Worm (Caenorhabditis elegans) whole organism, young adult: Measurements from ENCODE around the gene E02C12.9.

Experiments
- B0019.2 ChIP-seq: fragments of 200-800 bp; sonication (Bioruptor generic); conservative IDR thresholded peaks from 2 replicates; pipeline ENCODE4 v1.3.6; 2022; ENCODE audit warnings: missing genetic modification reagents, missing genetic modification characterization, missing compliant biosample characterization
- C17E4.6 ChIP-seq: fragments of 200-800 bp; sonication (Bioruptor generic); IDR thresholded peaks from 2 replicates; pipeline ENCODE4 v1.3.6; 2022; ENCODE audit warnings: missing genetic modification reagents, missing genetic modification characterization, missing compliant biosample characterization
- D2030.7 ChIP-seq: fragments of 200-800 bp; sonication (Bioruptor generic); IDR thresholded peaks from 2 replicates; pipeline ENCODE4 v1.3.6; 2022; ENCODE audit warnings: missing genetic modification reagents, missing genetic modification characterization, missing compliant biosample characterization
- F49E8.2 ChIP-seq: sonication (generic microtip); optimal IDR thresholded peaks from 3 replicates; lab custom pipeline; 2017; ENCODE audit warnings: missing genetic modification characterization, mild to moderate bottlenecking, missing compliant biosample characterization, antibody characterized with exemption, moderate library complexity; ENCODE audit not compliant: insufficient read depth
- F57A8.1 ChIP-seq: fragments of 200-800 bp; sonication (Bioruptor generic); optimal IDR thresholded peaks from 2 replicates; lab custom pipeline; 2018; ENCODE audit warnings: mild to moderate bottlenecking, missing genetic modification characterization, moderate library complexity, missing compliant biosample characterization
- K11D2.4 ChIP-seq: fragments of 200-800 bp; sonication (Bioruptor generic); IDR thresholded peaks from 2 replicates; pipeline ENCODE4 v1.3.6; 2022; ENCODE audit warnings: missing genetic modification reagents, missing genetic modification characterization, missing compliant biosample characterization
- K12H6.12 ChIP-seq: fragments of 200-800 bp; sonication (Bioruptor generic); optimal IDR thresholded peaks from 2 replicates; lab custom pipeline; 2018; ENCODE audit warnings: mild to moderate bottlenecking, missing genetic modification characterization, missing compliant biosample characterization
- Y53G8AR.9 ChIP-seq: fragments of 200-800 bp; sonication (Bioruptor generic); conservative IDR thresholded peaks from 2 replicates; pipeline ENCODE4 v1.3.6; 2022; ENCODE audit warnings: missing genetic modification reagents, missing genetic modification characterization, missing compliant biosample characterization
- Y79H2A.3 ChIP-seq: fragments of 200-800 bp; sonication (Bioruptor generic); conservative IDR thresholded peaks from 2 replicates; pipeline ENCODE4 v1.3.6; 2022; ENCODE audit warnings: missing genetic modification reagents, missing genetic modification characterization, missing compliant biosample characterization
- ama-1 ChIP-seq, 3 experiments: fragments of 150-350 bp in 1 of 3; sonication (generic microtip) in 2 of 3; optimal IDR thresholded peaks; 2 replicates each; lab custom pipeline; 2014 to 2018; ENCODE audit warnings: missing biosample characterization in 2 of 3, missing genetic modification characterization in 2 of 3, missing genetic modification reagents in 2 of 3
- athp-1 ChIP-seq: sonication (generic microtip); optimal IDR thresholded peaks from 2 replicates; lab custom pipeline; 2017; ENCODE audit warnings: mild to moderate bottlenecking, missing genetic modification characterization, missing compliant biosample characterization
- attf-6 ChIP-seq: fragments of 200-800 bp; sonication (Bioruptor generic); IDR thresholded peaks from 2 replicates; pipeline ENCODE4 v1.3.6; 2022; ENCODE audit warnings: missing genetic modification reagents, missing genetic modification characterization, missing compliant biosample characterization
- cebp-1 ChIP-seq, 2 experiments: fragments of 200-800 bp in 1 of 2; sonication (Bioruptor generic) in 1 of 2; sonication (generic microtip) in 1 of 2; IDR thresholded peaks in 1 of 2; optimal IDR thresholded peaks in 1 of 2; 2 replicates each; pipeline versions ENCODE4 v1.3.6 to Lab custom; 2017 to 2022; ENCODE audit warnings: missing compliant biosample characterization in 2 of 2, missing genetic modification characterization in 2 of 2, mild to moderate bottlenecking in 1 of 2, missing genetic modification reagents in 1 of 2, moderate library complexity in 1 of 2
- cebp-2 ChIP-seq: fragments of 200-800 bp; sonication (Bioruptor generic); IDR thresholded peaks from 2 replicates; pipeline ENCODE4 v1.3.6; 2022; ENCODE audit warnings: missing genetic modification characterization, missing compliant biosample characterization
- die-1 ChIP-seq: sonication (generic microtip); optimal IDR thresholded peaks from 2 replicates; lab custom pipeline; 2016; ENCODE audit warnings: missing genotype, mild to moderate bottlenecking, missing genetic modification characterization, missing compliant biosample characterization
- dpff-1 ChIP-seq: sonication (generic microtip); optimal IDR thresholded peaks from 2 replicates; lab custom pipeline; 2017; ENCODE audit warnings: mild to moderate bottlenecking, missing genetic modification characterization, missing compliant biosample characterization
- him-1 ChIP-seq: sonication (generic microtip); optimal IDR thresholded peaks from 2 replicates; lab custom pipeline; 2016; ENCODE audit warnings: missing genotype, missing genetic modification reagents, missing genetic modification characterization, missing compliant biosample characterization
- hmg-1.2 ChIP-seq: fragments of 200-800 bp; sonication (Bioruptor generic); IDR thresholded peaks from 2 replicates; pipeline ENCODE4 v1.3.6; 2022; ENCODE audit warnings: missing genetic modification reagents, missing genetic modification characterization, missing compliant biosample characterization
- hmg-20 ChIP-seq: fragments of 200-800 bp; sonication (Bioruptor generic); IDR thresholded peaks from 2 replicates; pipeline ENCODE4 v1.3.6; 2022; ENCODE audit warnings: missing genetic modification reagents, missing genetic modification characterization, missing compliant biosample characterization
- hrde-1 ChIP-seq: sonication (generic microtip); optimal IDR thresholded peaks from 2 replicates; lab custom pipeline; 2016; ENCODE audit warnings: missing genetic modification characterization, mild to moderate bottlenecking, missing compliant biosample characterization, moderate library complexity, missing genotype, missing genetic modification reagents, borderline replicate concordance
- let-607 ChIP-seq, 2 experiments: fragments of 200-800 bp in 1 of 2; sonication (Bioruptor generic) in 1 of 2; sonication (generic microtip) in 1 of 2; optimal IDR thresholded peaks; 2 replicates each; lab custom pipeline; 2016 to 2018; ENCODE audit warnings: mild to moderate bottlenecking in 2 of 2, missing compliant biosample characterization in 2 of 2, missing genetic modification characterization in 2 of 2, moderate library complexity in 2 of 2, missing genotype in 1 of 2
- lin-26 ChIP-seq: fragments of 200-800 bp; sonication (Bioruptor generic); IDR thresholded peaks from 2 replicates; pipeline ENCODE4 v1.3.6; 2022; ENCODE audit warnings: missing genetic modification reagents, missing genetic modification characterization, missing compliant biosample characterization
- lin-35 ChIP-seq, 3 experiments: fragments of 150-350 bp in 2 of 3; sonication (generic microtip) in 1 of 3; optimal IDR thresholded peaks; 2 replicates each; lab custom pipeline; 2014 to 2018; ENCODE audit warnings: missing biosample characterization in 3 of 3, missing genetic modification characterization in 3 of 3, missing genetic modification reagents in 3 of 3
- madf-3 ChIP-seq: fragments of 200-800 bp; sonication (Bioruptor generic); IDR thresholded peaks from 2 replicates; pipeline ENCODE4 v1.3.6; 2022; ENCODE audit warnings: missing genetic modification reagents, missing genetic modification characterization, missing compliant biosample characterization
- madf-6 ChIP-seq: fragments of 200-800 bp; sonication (Bioruptor generic); IDR thresholded peaks from 2 replicates; pipeline ENCODE4 v1.3.6; 2022; ENCODE audit warnings: missing genetic modification reagents, missing genetic modification characterization, missing compliant biosample characterization
- madf-8 ChIP-seq: fragments of 200-800 bp; sonication (Bioruptor generic); conservative IDR thresholded peaks from 2 replicates; pipeline ENCODE4 v1.3.6; 2022; ENCODE audit warnings: missing genetic modification reagents, missing genetic modification characterization, missing compliant biosample characterization
- mcd-1 ChIP-seq: fragments of 200-800 bp; sonication (Bioruptor generic); IDR thresholded peaks from 2 replicates; pipeline ENCODE4 v1.3.6; 2022; ENCODE audit warnings: missing genetic modification reagents, missing genetic modification characterization, missing compliant biosample characterization
- mxl-1 ChIP-seq: sonication (generic microtip); optimal IDR thresholded peaks from 2 replicates; lab custom pipeline; 2016; ENCODE audit warnings: missing genetic modification characterization, missing compliant biosample characterization
- nhr-80 ChIP-seq: sonication (generic microtip); optimal IDR thresholded peaks from 2 replicates; lab custom pipeline; 2016; ENCODE audit warnings: missing genetic modification characterization, missing compliant biosample characterization
- nhr-90 ChIP-seq: sonication (generic microtip); optimal IDR thresholded peaks from 2 replicates; lab custom pipeline; 2016; ENCODE audit warnings: missing genotype, mild to moderate bottlenecking, missing genetic modification characterization, missing compliant biosample characterization
- rec-8 ChIP-seq, 2 experiments: sonication (generic microtip); optimal IDR thresholded peaks; 2 replicates each; lab custom pipeline; 2016; ENCODE audit warnings: mild to moderate bottlenecking in 2 of 2, missing genetic modification characterization in 2 of 2, missing genetic modification reagents in 2 of 2, missing genotype in 2 of 2, missing biosample characterization in 1 of 2, missing compliant biosample characterization in 1 of 2, moderate library complexity in 1 of 2
- snpc-1.3 ChIP-seq: sonication (generic microtip); optimal IDR thresholded peaks from 2 replicates; lab custom pipeline; 2017; ENCODE audit warnings: missing genetic modification characterization, mild to moderate bottlenecking, missing compliant biosample characterization, antibody characterized with exemption, moderate library complexity, missing genotype, missing genetic modification reagents; ENCODE audit not compliant: insufficient read depth
- snpc-3.4 ChIP-seq: sonication (generic microtip); optimal IDR thresholded peaks from 2 replicates; lab custom pipeline; 2017; ENCODE audit warnings: missing genetic modification characterization, mild to moderate bottlenecking, missing compliant biosample characterization, antibody characterized with exemption, moderate library complexity, missing genotype, missing genetic modification reagents
- snpc-4 ChIP-seq, 5 experiments: fragments of 150-350 bp in 1 of 5; sonication (generic microtip) in 4 of 5; optimal IDR thresholded peaks; 2 replicates each; lab custom pipeline; 2014 to 2018; ENCODE audit warnings: missing genetic modification characterization in 5 of 5, missing biosample characterization in 3 of 5, antibody characterized with exemption in 2 of 5, mild to moderate bottlenecking in 2 of 5, missing compliant biosample characterization in 2 of 5, missing genotype in 2 of 5, moderate library complexity in 2 of 5, missing genetic modification reagents in 1 of 5
- ztf-28 ChIP-seq: fragments of 200-800 bp; sonication (Bioruptor generic); IDR thresholded peaks from 2 replicates; pipeline ENCODE4 v1.3.6; 2022; ENCODE audit warnings: missing genetic modification reagents, missing genetic modification characterization, missing compliant biosample characterization
- ztf-3 ChIP-seq: fragments of 200-800 bp; sonication (Bioruptor generic); optimal IDR thresholded peaks from 2 replicates; lab custom pipeline; 2018; ENCODE audit warnings: mild to moderate bottlenecking, missing genetic modification characterization, missing compliant biosample characterization

Gene E02C12.9

ce11 chrV:9326903-9327302, 48.4 kb downstream of the E02C12.9 start:
- TF ChIP-seq F57A8.1 (GFP tag; lab: Kevin White, UChicago) (no peak), nhr-90 (no peak), ama-1 (optimal IDR thresholded peaks at IDR 0.05; lab: Kevin White, UChicago) (no peak), ama-1 (GFP tag; optimal IDR thresholded peaks at IDR 0.05; lab: Kevin White, UChicago) (peak in 1 of 2 experiments; percentile 4), die-1 (no peak), hmg-20 (GFP tag; lab: Robert Waterston, UW) (no peak), Y79H2A.3 (GFP tag; lab: Robert Waterston, UW) (0 out of 2 replicates have a peak, but pooled peaks have one; percentile 29), Y53G8AR.9 (GFP tag; lab: Robert Waterston, UW) (0 out of 2 replicates have a peak, but pooled peaks have one; percentile 56), madf-6 (GFP tag; lab: Robert Waterston, UW) (0 out of 2 replicates have a peak, but pooled peaks have one; percentile 21), K12H6.12 (tag; lab: Kevin White, UChicago) (peak; percentile 9), lin-35 (GFP tag; optimal IDR thresholded peaks at IDR 0.05; lab: Kevin White, UChicago) (peak in 1 of 3 experiments; percentile 12), hrde-1 (peak; percentile 72), lin-26 (GFP tag; lab: Robert Waterston, UW) (peak; percentile 55; the same call in 1 of the 2 replicates), cebp-1 (GFP tag; IDR thresholded peaks at IDR 0.05; lab: Robert Waterston, UW) (peak; percentile 49; the same call in 1 of the 2 replicates), cebp-1 (tag; optimal IDR thresholded peaks at IDR 0.05; lab: Kevin White, UChicago) (peak; percentile 43), C17E4.6 (GFP tag; lab: Robert Waterston, UW) (no peak), snpc-1.3 (no peak), dpff-1 (tag; lab: Kevin White, UChicago) (peak; percentile 4), attf-6 (GFP tag; lab: Robert Waterston, UW) (no peak), him-1 (tag; lab: Kevin White, UChicago) (peak; percentile 79), snpc-4 (GFP tag; optimal IDR thresholded peaks at IDR 0.05; lab: Kevin White, UChicago) (no peak), snpc-4 (tag; optimal IDR thresholded peaks at IDR 0.05; lab: Kevin White, UChicago) (peak in 1 of 4 experiments; percentile 13), athp-1 (peak; percentile 24), let-607 (tag; optimal IDR thresholded peaks at IDR 0.05; lab: Kevin White, UChicago) (no peak), ztf-3 (GFP tag; lab: Kevin White, UChicago) (no peak), madf-3 (GFP tag; lab: Robert Waterston, UW) (0 out of 2 replicates have a peak, but pooled peaks have one; percentile 31), madf-8 (GFP tag; lab: Robert Waterston, UW) (no peak), K11D2.4 (GFP tag; lab: Robert Waterston, UW) (no peak), F49E8.2 (tag; lab: Kevin White, UChicago) (no peak), D2030.7 (GFP tag; lab: Robert Waterston, UW) (no peak), hmg-1.2 (GFP tag; lab: Robert Waterston, UW) (no peak), cebp-2 (no peak), mcd-1 (GFP tag; lab: Robert Waterston, UW) (no peak), snpc-3.4 (tag; lab: Kevin White, UChicago) (no peak), mxl-1 (tag; lab: Kevin White, UChicago) (no peak), ztf-28 (GFP tag; lab: Robert Waterston, UW) (no peak), rec-8 (tag; optimal IDR thresholded peaks at IDR 0.05; lab: Kevin White, UChicago) (peak in 1 of 2 experiments; percentile 23)

ce11 chrV:9324167-9324566, 51.1 kb downstream of the E02C12.9 start:
- TF ChIP-seq nhr-80 (tag; lab: Kevin White, UChicago) = peak; percentile 54
- TF ChIP-seq B0019.2 (GFP tag; lab: Robert Waterston, UW) = no peak
